Worm (Caenorhabditis elegans): ENCODE data around the gene znf-593.
A peak's percentile ranks its signal among the peaks of the same experiment; 100 is the strongest.

DNA sequence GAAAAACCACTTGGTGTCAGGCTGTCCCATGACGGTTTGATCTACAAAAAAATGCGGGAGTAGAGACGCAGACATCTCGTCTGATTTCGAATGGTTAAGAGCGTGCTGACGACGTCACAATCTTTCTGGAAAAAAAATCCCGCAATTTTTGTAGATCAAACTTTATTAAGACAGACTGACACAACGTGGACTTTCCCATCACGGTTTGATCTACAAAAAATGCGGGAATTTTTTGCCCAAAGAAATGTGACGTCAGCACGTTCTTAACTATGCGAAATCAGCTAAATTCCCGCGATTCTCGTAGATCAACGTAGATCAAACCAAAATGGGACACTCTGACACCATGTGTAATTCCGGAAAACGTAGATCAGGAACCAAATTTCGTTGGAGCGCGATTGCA, 20.0 kb upstream of the znf-593 start:
- no peak for TF ChIP-seq pqm-1 (tag; optimal IDR thresholded peaks at IDR 0.05)
- TF ChIP-seq mdl-1 (tag; optimal IDR thresholded peaks at IDR 0.05), result no peak
- TF ChIP-seq lsy-2 (tag; optimal IDR thresholded peaks at IDR 0.05), result no peak
- peak in 1 of 2 experiments; percentile 91 for TF ChIP-seq unc-62 (GFP tag; optimal IDR thresholded peaks at IDR 0.05 in 1 of 2)
- no peak for TF ChIP-seq unc-62 (tag; optimal IDR thresholded peaks at IDR 0.05)
- TF ChIP-seq ceh-28 (tag; optimal IDR thresholded peaks at IDR 0.05), result no peak
- no peak for TF ChIP-seq ZK546.5 (tag; optimal IDR thresholded peaks at IDR 0.05)
- peak; percentile 54 for TF ChIP-seq aha-1 (tag)
- TF ChIP-seq mxl-3 (GFP tag; optimal IDR thresholded peaks at IDR 0.05), result no peak
- TF ChIP-seq lin-38 (GFP tag; IDR thresholded peaks at IDR 0.05), result no peak
- TF ChIP-seq ama-1 (optimal IDR thresholded peaks at IDR 0.05), result no peak
- TF ChIP-seq nhr-237 (tag; optimal IDR thresholded peaks at IDR 0.05), result no peak
- no peak for TF ChIP-seq set-16 (GFP tag; IDR thresholded peaks at IDR 0.05)
